Worm (Caenorhabditis elegans): ENCODE results near the gene F22F7.3.

F22F7.3 gene

ce11 chrV:2159331-2159730, 48.9 kb downstream of the F22F7.3 start, which contains the start of gene C45H4.14:
C45H4.14 (minus strand) TSS chrV:2159431.
- TF ChIP-seq snpc-4 (tag; optimal IDR thresholded peaks at IDR 0.05): no peak
- TF ChIP-seq unc-62 (GFP tag; optimal IDR thresholded peaks at IDR 0.05): no peak
- TF ChIP-seq lin-32 (GFP tag; optimal IDR thresholded peaks at IDR 0.05): no peak
- no peak for TF ChIP-seq lsy-2 (tag; optimal IDR thresholded peaks at IDR 0.05)
- TF ChIP-seq elt-3 (tag; optimal IDR thresholded peaks at IDR 0.05): no peak
- no peak for TF ChIP-seq elt-1 (tag; optimal IDR thresholded peaks at IDR 0.05; ENCODE audit: borderline replicate concordance, insufficient read depth)
- TF ChIP-seq mls-2 (tag; optimal IDR thresholded peaks at IDR 0.05): no peak
- no peak for TF ChIP-seq bed-3 (GFP tag; optimal IDR thresholded peaks at IDR 0.05)
- no peak for TF ChIP-seq ces-1 (GFP tag; optimal IDR thresholded peaks at IDR 0.05)
- no peak for TF ChIP-seq tbx-8 (GFP tag; optimal IDR thresholded peaks at IDR 0.05)
- TF ChIP-seq zip-8 (tag; optimal IDR thresholded peaks at IDR 0.05): no peak
- TF ChIP-seq mep-1 (tag; optimal IDR thresholded peaks at IDR 0.05): no peak
- TF ChIP-seq hlh-1 (tag; optimal IDR thresholded peaks at IDR 0.05): no peak

- TF ChIP-seq ztf-11 (tag; optimal IDR thresholded peaks at IDR 0.05) (no peak), unc-120 (tag; optimal IDR thresholded peaks at IDR 0.05; ENCODE audit: poor library complexity, severe bottlenecking) (no peak), ham-2 (GFP tag; optimal IDR thresholded peaks at IDR 0.05) (no peak), bed-3 (GFP tag; optimal IDR thresholded peaks at IDR 0.05) (no peak), sem-2 (GFP tag; optimal IDR thresholded peaks at IDR 0.05) (no peak), snpc-4 (tag; optimal IDR thresholded peaks at IDR 0.05) (no peak), ces-1 (GFP tag; optimal IDR thresholded peaks at IDR 0.05) (no peak), ceh-83 (GFP tag; optimal IDR thresholded peaks at IDR 0.05) (no peak), flh-1 (GFP tag; optimal IDR thresholded peaks at IDR 0.05) (no peak), lsy-2 (tag; optimal IDR thresholded peaks at IDR 0.05) (no peak)
These were observed 53.3 kb downstream of the F22F7.3 start, which contains the start of gene str-255 for ce11 chrV:2163735-2164134. str-255 (minus strand) TSS chrV:2163835.
